Fruit fly (Drosophila melanogaster): ENCODE data around the gene CG31689.

Gene CG31689

dm6 chr2L:2739820-2740230, 14.4 kb downstream of the CG31689 start, which contains the start of gene Hrs (continued):
- peak; percentile 99 for TF ChIP-seq nerfin-1 (tag; optimal IDR thresholded peaks at IDR 0.05)
- no peak for TF ChIP-seq CG18599 (GFP tag; optimal IDR thresholded peaks at IDR 0.05)
- TF ChIP-seq Usf (GFP tag; optimal IDR thresholded peaks at IDR 0.05), result no peak
- TF ChIP-seq abd-A (tag; optimal IDR thresholded peaks at IDR 0.05), result no peak
- TF ChIP-seq Six4 (GFP tag; optimal IDR thresholded peaks at IDR 0.05), result no peak
- TF ChIP-seq CG13624 (GFP tag; optimal IDR thresholded peaks at IDR 0.05), result no peak
- peak; percentile 50 for TF ChIP-seq lbe (GFP tag; optimal IDR thresholded peaks at IDR 0.05)
- no peak for TF ChIP-seq tap (tag; optimal IDR thresholded peaks at IDR 0.05)
- peak; percentile 27 for TF ChIP-seq CHES-1-like (GFP tag; optimal IDR thresholded peaks at IDR 0.05)
- no peak for TF ChIP-seq CG15479 (GFP tag; optimal IDR thresholded peaks at IDR 0.05)
- no peak for TF ChIP-seq CG14965 (GFP tag; optimal IDR thresholded peaks at IDR 0.05; ENCODE audit: borderline replicate concordance)
- no peak for TF ChIP-seq Bteb2 (GFP tag; optimal IDR thresholded peaks at IDR 0.05)
- peak; percentile 29 for TF ChIP-seq mam (GFP tag; optimal IDR thresholded peaks at IDR 0.05)
- TF ChIP-seq Sox102F (GFP tag; optimal IDR thresholded peaks at IDR 0.05), result no peak
- no peak for TF ChIP-seq Lpt (GFP tag; optimal IDR thresholded peaks at IDR 0.05)
- TF ChIP-seq Hmr (GFP tag; optimal IDR thresholded peaks at IDR 0.05), result no peak
- TF ChIP-seq Gsc (GFP tag; IDR thresholded peaks at IDR 0.05), result no peak
- TF ChIP-seq scrt (GFP tag; optimal IDR thresholded peaks at IDR 0.05), result no peak
- TF ChIP-seq D19A (tag; optimal IDR thresholded peaks at IDR 0.05), result no peak
- no peak for TF ChIP-seq peb (GFP tag; IDR thresholded peaks at IDR 0.05)
- TF ChIP-seq ken (GFP tag; IDR thresholded peaks at IDR 0.05), result 0 out of 3 replicates have a peak, but pooled peaks have one; percentile 12
- TF ChIP-seq Optix (GFP tag; IDR thresholded peaks at IDR 0.05), result no peak
- TF ChIP-seq CG1647 (GFP tag; optimal IDR thresholded peaks at IDR 0.05), result no peak
- TF ChIP-seq CG33557 (GFP tag; optimal IDR thresholded peaks at IDR 0.05), result no peak
- no peak for TF ChIP-seq en (GFP tag; optimal IDR thresholded peaks at IDR 0.05)
- no peak for TF ChIP-seq gsb-n (tag; optimal IDR thresholded peaks at IDR 0.05)
- TF ChIP-seq bowl (GFP tag; IDR thresholded peaks at IDR 0.05), result no peak
- TF ChIP-seq BEAF-32 (GFP tag; optimal IDR thresholded peaks at IDR 0.05), result peak; percentile 41
- no peak for TF ChIP-seq Vsx1 (GFP tag; optimal IDR thresholded peaks at IDR 0.05)
- no peak for TF ChIP-seq CG10654 (GFP tag; optimal IDR thresholded peaks at IDR 0.05)
- TF ChIP-seq ftz-f1 (GFP tag; optimal IDR thresholded peaks at IDR 0.05), result peak; percentile 39
- no peak for TF ChIP-seq Xbp1 (GFP tag; optimal IDR thresholded peaks at IDR 0.05)
- TF ChIP-seq CG42726 (GFP tag; IDR thresholded peaks at IDR 0.05; ENCODE audit: partially characterized antibody), result 0 out of 2 replicates have a peak, but pooled peaks have one; percentile 32
- no peak for TF ChIP-seq sna (GFP tag; IDR thresholded peaks at IDR 0.05; ENCODE audit: partially characterized antibody)
- TF ChIP-seq vfl (GFP tag; optimal IDR thresholded peaks at IDR 0.05), result no peak
- no peak for TF ChIP-seq CG10543 (GFP tag; optimal IDR thresholded peaks at IDR 0.05)
- no peak for TF ChIP-seq ara (GFP tag; IDR thresholded peaks at IDR 0.05)
- no peak for TF ChIP-seq lmd (GFP tag; IDR thresholded peaks at IDR 0.05)
- TF ChIP-seq ap (GFP tag; IDR thresholded peaks at IDR 0.05), result no peak
- TF ChIP-seq sens (GFP tag), result peak; percentile 81
- peak; percentile 45 for TF ChIP-seq Fer1 (GFP tag; optimal IDR thresholded peaks at IDR 0.05)
- TF ChIP-seq slbo (GFP tag; IDR thresholded peaks at IDR 0.05), result no peak
- peak; percentile 69; the same call in 2 of the 4 replicates for TF ChIP-seq chinmo (GFP tag; IDR thresholded peaks at IDR 0.05; ENCODE audit: partially characterized antibody)
- TF ChIP-seq CG17186 (GFP tag; optimal IDR thresholded peaks at IDR 0.05), result peak; percentile 40
- TF ChIP-seq NFAT (GFP tag; IDR thresholded peaks at IDR 0.05), result no peak
- peak in 1 of 2 experiments; percentile 1 for TF ChIP-seq dpn (GFP tag; optimal IDR thresholded peaks at IDR 0.05)
- no peak for TF ChIP-seq hb (GFP tag; IDR thresholded peaks at IDR 0.05; ENCODE audit: partially characterized antibody)
- TF ChIP-seq CG10979 (tag; optimal IDR thresholded peaks at IDR 0.05), result no peak
- no peak for TF ChIP-seq jigr1 (GFP tag; IDR thresholded peaks at IDR 0.05)
- TF ChIP-seq CG8281 (tag; optimal IDR thresholded peaks at IDR 0.05), result no peak
- TF ChIP-seq CG10209 (GFP tag; optimal IDR thresholded peaks at IDR 0.05), result no peak

All from whole organism, embryonic.